Worm (Caenorhabditis elegans) whole organism, L4 larva: ENCODE data around the gene F08G2.4.

Source experiments
- D1046.2 ChIP-seq: fragments of 200-800 bp; sonication (Bioruptor generic); IDR thresholded peaks from 2 replicates; pipeline ENCODE4 v1.3.6; 2022; ENCODE audit warnings: missing genetic modification characterization, missing compliant biosample characterization
- F10B5.3 ChIP-seq: sonication (generic microtip); optimal IDR thresholded peaks from 2 replicates; lab custom pipeline; 2016; ENCODE audit warnings: mild to moderate bottlenecking, missing genetic modification characterization, missing compliant biosample characterization
- F44E2.7 ChIP-seq: fragments of 200-800 bp; sonication (Bioruptor generic); IDR thresholded peaks from 2 replicates; pipeline ENCODE4 v2.1.2; 2022; ENCODE audit warnings: missing genetic modification characterization, missing compliant biosample characterization
- F49E8.2 ChIP-seq: sonication (generic microtip); optimal IDR thresholded peaks from 2 replicates; lab custom pipeline; 2016; ENCODE audit warnings: missing compliant biosample characterization, mild to moderate bottlenecking, missing genetic modification characterization, borderline replicate concordance
- R02D3.7 ChIP-seq: fragments of 150-350 bp; sonication (generic microtip); optimal IDR thresholded peaks from 3 replicates; lab custom pipeline; 2014; ENCODE audit warnings: missing biosample characterization, missing genetic modification characterization
- Y48G9A.11 ChIP-seq: fragments of 200-800 bp; sonication (Bioruptor generic); IDR thresholded peaks from 2 replicates; pipeline ENCODE4 v1.3.6; 2022; ENCODE audit warnings: missing genetic modification reagents, missing genetic modification characterization, missing compliant biosample characterization
- ZK337.2 ChIP-seq: fragments of 200-800 bp; sonication (Bioruptor generic); IDR thresholded peaks from 2 replicates; pipeline ENCODE4 v1.3.6; 2022; ENCODE audit warnings: missing genetic modification reagents, missing genetic modification characterization, missing compliant biosample characterization
- ZK546.5 ChIP-seq, 2 experiments: sonication (generic microtip); optimal IDR thresholded peaks; 2 replicates each; lab custom pipeline; 2017; ENCODE audit warnings: missing biosample characterization in 2 of 2, missing genetic modification characterization in 2 of 2
- ama-1 ChIP-seq: fragments of 150-350 bp; optimal IDR thresholded peaks from 2 replicates; lab custom pipeline; 2014; ENCODE audit warnings: inconsistent platforms, mixed read lengths
- ceh-20 ChIP-seq: fragments of 200-800 bp; sonication (Bioruptor generic); IDR thresholded peaks from 2 replicates; pipeline ENCODE4 v1.3.6; 2022; ENCODE audit warnings: missing genetic modification reagents, missing genetic modification characterization, missing compliant biosample characterization
- daf-12 ChIP-seq: fragments of 150-350 bp; optimal IDR thresholded peaks from 2 replicates; lab custom pipeline; 2014; ENCODE audit warnings: missing biosample characterization, missing genetic modification reagents, missing genetic modification characterization
- daf-16 ChIP-seq, 3 experiments: sonication (generic microtip); optimal IDR thresholded peaks; 2 replicates each; lab custom pipeline; 2016 to 2017; ENCODE audit warnings: missing genetic modification characterization in 3 of 3, missing genetic modification reagents in 3 of 3, mild to moderate bottlenecking in 2 of 3, missing compliant biosample characterization in 2 of 3, missing biosample characterization in 1 of 3, moderate library complexity in 1 of 3
- dmd-6 ChIP-seq: fragments of 200-800 bp; sonication (Bioruptor generic); IDR thresholded peaks from 2 replicates; pipeline ENCODE4 v1.3.6; 2022; ENCODE audit warnings: missing genetic modification reagents, missing genetic modification characterization, missing compliant biosample characterization
- dmd-8 ChIP-seq: fragments of 200-800 bp; sonication (Bioruptor generic); IDR thresholded peaks from 2 replicates; pipeline ENCODE4 v1.3.6; 2022; ENCODE audit warnings: missing genetic modification characterization, missing compliant biosample characterization
- dve-1 ChIP-seq: sonication (generic microtip); optimal IDR thresholded peaks from 2 replicates; lab custom pipeline; 2017; ENCODE audit warnings: antibody characterized with exemption, mild to moderate bottlenecking, missing genetic modification characterization, missing compliant biosample characterization; ENCODE audit not compliant: insufficient read depth
- egl-27 ChIP-seq: sonication (generic microtip); optimal IDR thresholded peaks from 3 replicates; lab custom pipeline; 2017; ENCODE audit warnings: missing biosample characterization, missing genetic modification reagents, missing genetic modification characterization
- hlh-11 ChIP-seq: fragments of 200-800 bp; sonication (Bioruptor generic); optimal IDR thresholded peaks from 2 replicates; lab custom pipeline; 2018; ENCODE audit warnings: mild to moderate bottlenecking, missing genetic modification characterization, missing compliant biosample characterization
- hlh-30 ChIP-seq: sonication (generic microtip); optimal IDR thresholded peaks from 2 replicates; lab custom pipeline; 2017; ENCODE audit warnings: antibody characterized with exemption, mild to moderate bottlenecking, missing genetic modification characterization, missing compliant biosample characterization; ENCODE audit not compliant: insufficient read depth
- hmg-1.1 ChIP-seq: fragments of 200-800 bp; sonication (Bioruptor generic); IDR thresholded peaks from 2 replicates; pipeline ENCODE4 v1.3.6; 2022; ENCODE audit warnings: missing genetic modification reagents, missing genetic modification characterization, missing compliant biosample characterization
- lin-1 ChIP-seq: fragments of 200-800 bp; sonication (Bioruptor generic); IDR thresholded peaks from 2 replicates; pipeline ENCODE4 v1.3.6; 2022; ENCODE audit warnings: missing genetic modification reagents, missing genetic modification characterization, missing compliant biosample characterization
- lin-38 ChIP-seq: fragments of 200-800 bp; sonication (Bioruptor generic); IDR thresholded peaks from 2 replicates; pipeline ENCODE4 v1.3.6; 2022; ENCODE audit warnings: missing genetic modification reagents, missing genetic modification characterization, missing compliant biosample characterization
- lir-3 ChIP-seq: sonication (generic microtip); optimal IDR thresholded peaks from 2 replicates; lab custom pipeline; 2016; ENCODE audit warnings: mild to moderate bottlenecking, missing genetic modification characterization, missing compliant biosample characterization
- madf-9 ChIP-seq: fragments of 200-800 bp; sonication (Bioruptor generic); conservative IDR thresholded peaks from 2 replicates; pipeline ENCODE4 v1.3.6; 2022; ENCODE audit warnings: missing genetic modification reagents, missing genetic modification characterization, missing compliant biosample characterization
- mep-1 ChIP-seq: fragments of 150-350 bp; sonication (generic microtip); optimal IDR thresholded peaks from 3 replicates; lab custom pipeline; 2014; ENCODE audit warnings: missing biosample characterization, missing genetic modification characterization
- mes-2 ChIP-seq: sonication (generic microtip); optimal IDR thresholded peaks from 2 replicates; lab custom pipeline; 2016; ENCODE audit warnings: missing genotype, mild to moderate bottlenecking, missing genetic modification characterization, missing compliant biosample characterization; ENCODE audit not compliant: poor library complexity, severe bottlenecking
- mxl-3 ChIP-seq: fragments of 200-800 bp; sonication (Bioruptor generic); optimal IDR thresholded peaks from 2 replicates; lab custom pipeline; 2018; ENCODE audit warnings: mild to moderate bottlenecking, missing genetic modification characterization, missing compliant biosample characterization
- nhr-111 ChIP-seq: fragments of 200-800 bp; sonication (Bioruptor generic); optimal IDR thresholded peaks from 2 replicates; lab custom pipeline; 2018; ENCODE audit warnings: mild to moderate bottlenecking, missing genetic modification characterization, missing compliant biosample characterization
- nhr-237 ChIP-seq: sonication (generic microtip); optimal IDR thresholded peaks from 2 replicates; lab custom pipeline; 2017; ENCODE audit warnings: missing biosample characterization, missing genetic modification characterization
- nhr-28 ChIP-seq: fragments of 150-350 bp; optimal IDR thresholded peaks from 2 replicates; lab custom pipeline; 2014; ENCODE audit warnings: missing biosample characterization, missing genetic modification characterization
- nhr-48 ChIP-seq: sonication (generic microtip); optimal IDR thresholded peaks from 2 replicates; lab custom pipeline; 2016; ENCODE audit warnings: mild to moderate bottlenecking, missing genetic modification characterization, missing compliant biosample characterization
- nhr-77 ChIP-seq: fragments of 150-350 bp; optimal IDR thresholded peaks from 2 replicates; lab custom pipeline; 2014; ENCODE audit warnings: missing biosample characterization, missing genetic modification characterization
- pha-4 ChIP-seq, 2 experiments: fragments of 150-350 bp in 1 of 2; fragments of 200-800 bp in 1 of 2; sonication (Bioruptor generic) in 1 of 2; IDR thresholded peaks in 1 of 2; optimal IDR thresholded peaks in 1 of 2; 2 replicates each; pipeline versions ENCODE4 v1.3.6 to Lab custom; 2014 to 2022; ENCODE audit warnings: missing genetic modification characterization in 2 of 2, missing genetic modification reagents in 2 of 2, missing biosample characterization in 1 of 2, missing compliant biosample characterization in 1 of 2
- pqm-1 ChIP-seq: sonication (generic microtip); optimal IDR thresholded peaks from 2 replicates; lab custom pipeline; 2017; ENCODE audit warnings: missing biosample characterization, missing genetic modification characterization
- set-16 ChIP-seq: fragments of 200-800 bp; sonication (Bioruptor generic); IDR thresholded peaks from 2 replicates; pipeline ENCODE4 v1.3.6; 2022; ENCODE audit warnings: missing genetic modification reagents, missing genetic modification characterization, missing compliant biosample characterization
- snpc-1.2 ChIP-seq: fragments of 200-800 bp; sonication (Bioruptor generic); IDR thresholded peaks from 2 replicates; pipeline ENCODE4 v1.3.6; 2022; ENCODE audit warnings: missing genetic modification reagents, missing genetic modification characterization, missing compliant biosample characterization
- spr-1 ChIP-seq: sonication (generic microtip); optimal IDR thresholded peaks from 2 replicates; lab custom pipeline; 2016; ENCODE audit warnings: mild to moderate bottlenecking, missing genetic modification characterization, missing compliant biosample characterization
- tra-1 ChIP-seq: fragments of 200-800 bp; sonication (Bioruptor generic); IDR thresholded peaks from 2 replicates; pipeline ENCODE4 v1.3.6; 2022; ENCODE audit warnings: missing genetic modification reagents, missing genetic modification characterization, missing compliant biosample characterization
- unc-130 ChIP-seq: sonication (generic microtip); optimal IDR thresholded peaks from 2 replicates; lab custom pipeline; 2016; ENCODE audit warnings: missing genetic modification reagents, missing genetic modification characterization, missing compliant biosample characterization
- zfp-3 ChIP-seq: fragments of 200-800 bp; sonication (Bioruptor generic); conservative IDR thresholded peaks from 2 replicates; pipeline ENCODE4 v1.3.6; 2022; ENCODE audit warnings: missing genetic modification reagents, missing genetic modification characterization, missing compliant biosample characterization
- zip-2 ChIP-seq: fragments of 150-350 bp; optimal IDR thresholded peaks from 2 replicates; lab custom pipeline; 2014; ENCODE audit warnings: missing biosample characterization, missing genetic modification characterization
- ztf-7 ChIP-seq: fragments of 150-350 bp; optimal IDR thresholded peaks from 2 replicates; lab custom pipeline; 2014; ENCODE audit warnings: missing biosample characterization, missing genetic modification characterization

The F08G2.4 gene

DNA sequence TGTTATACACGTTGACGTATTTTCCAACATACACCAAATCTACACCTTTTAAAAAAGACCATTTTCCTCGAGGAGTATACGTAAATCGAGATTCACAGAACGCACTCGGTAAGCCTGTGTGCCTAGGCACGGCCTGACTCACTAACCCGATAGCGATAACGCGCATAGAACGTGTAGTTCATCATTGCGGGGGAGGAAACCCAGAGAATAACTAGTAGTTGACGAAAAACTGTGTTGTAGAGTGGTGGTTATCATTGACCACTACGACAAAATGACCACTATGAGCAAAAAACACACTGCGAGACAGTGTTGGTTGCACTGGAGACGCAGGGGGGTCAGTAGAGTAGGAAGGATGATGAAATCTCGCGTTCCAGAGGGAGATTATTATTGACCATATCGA is 29.4 kb downstream of the F08G2.4 start (continued):
- no peak for TF ChIP-seq ZK546.5 (tag; optimal IDR thresholded peaks at IDR 0.05; lab: Kevin White, UChicago)

DNA sequence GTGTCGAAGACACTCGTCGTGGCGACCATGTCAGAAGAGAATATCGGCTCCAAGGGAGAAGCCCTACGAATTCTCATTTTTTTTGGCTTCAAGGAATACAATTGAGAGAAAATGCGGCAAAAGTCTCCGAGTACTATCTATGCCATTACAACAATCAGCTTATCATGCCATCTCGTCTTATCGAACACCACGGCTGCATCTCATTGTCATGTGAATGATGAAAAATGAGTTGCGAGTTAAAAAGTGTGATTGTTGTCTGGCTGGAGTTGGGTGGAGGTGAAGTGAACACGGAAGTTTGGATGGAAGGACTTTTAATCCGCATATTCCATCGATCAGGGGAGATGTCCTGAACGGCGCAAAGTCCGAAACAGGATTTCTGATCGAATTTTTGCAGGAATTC is 30.5 kb downstream of the F08G2.4 start:
- TF ChIP-seq dmd-8 (GFP tag; lab: Robert Waterston, UW) = no peak
- TF ChIP-seq dmd-6 (GFP tag; lab: Robert Waterston, UW) = peak; percentile 73
- TF ChIP-seq spr-1 (tag; lab: Kevin White, UChicago) = no peak
- peak; percentile 61 for TF ChIP-seq hlh-30
- TF ChIP-seq nhr-77 (tag; lab: Kevin White, UChicago) = peak; percentile 68
- no peak for TF ChIP-seq unc-130 (GFP tag; lab: Kevin White, UChicago)
- no peak for TF ChIP-seq set-16
- TF ChIP-seq daf-16 (GFP tag; optimal IDR thresholded peaks at IDR 0.05; lab: Kevin White, UChicago) = no peak
- peak; percentile 5 for TF ChIP-seq daf-16 (tag; optimal IDR thresholded peaks at IDR 0.05; lab: Kevin White, UChicago)
- no peak for TF ChIP-seq nhr-48 (tag; lab: Kevin White, UChicago)
- peak; percentile 92 for TF ChIP-seq pqm-1 (tag; lab: Kevin White, UChicago)
- TF ChIP-seq mxl-3 (GFP tag; lab: Kevin White, UChicago) = peak; percentile 54
- TF ChIP-seq hlh-11 (tag; lab: Kevin White, UChicago) = peak; percentile 61
- no peak for TF ChIP-seq Y48G9A.11 (GFP tag; lab: Robert Waterston, UW)
- TF ChIP-seq lin-38 (GFP tag; lab: Robert Waterston, UW) = no peak
- no peak for TF ChIP-seq zip-2 (tag; lab: Kevin White, UChicago)
- TF ChIP-seq pha-4 (GFP tag; IDR thresholded peaks at IDR 0.05; lab: Robert Waterston, UW) = no peak
- TF ChIP-seq pha-4 (tag; optimal IDR thresholded peaks at IDR 0.05; lab: Kevin White, UChicago) = no peak
- peak; percentile 83 for TF ChIP-seq nhr-28 (tag; lab: Kevin White, UChicago)
- TF ChIP-seq ztf-7 (tag; lab: Kevin White, UChicago) = no peak
- TF ChIP-seq dve-1 (tag; lab: Kevin White, UChicago) = peak; percentile 42

DNA sequence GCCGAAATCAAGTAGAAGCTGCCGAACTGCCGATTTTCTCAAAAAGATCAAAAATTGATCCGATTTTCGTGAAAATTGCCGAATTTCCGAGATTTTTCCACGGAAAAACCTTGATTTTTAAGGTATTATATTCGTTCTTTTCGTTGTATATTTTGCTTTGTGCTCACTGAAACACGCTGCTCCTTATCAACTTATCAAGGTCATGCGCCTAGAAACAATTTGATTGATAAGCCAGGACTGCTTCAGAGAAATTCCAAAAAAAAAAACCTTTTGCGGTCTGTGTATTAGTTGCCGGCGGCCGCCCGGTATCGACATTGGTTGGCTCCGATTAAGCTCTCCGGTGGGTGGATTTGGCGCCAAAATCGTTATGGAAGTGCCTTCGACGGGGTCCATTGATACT is 32.1 kb downstream of the F08G2.4 start:
- peak; percentile 6 for TF ChIP-seq nhr-77 (tag; lab: Kevin White, UChicago)
- no peak for TF ChIP-seq R02D3.7 (tag; lab: Kevin White, UChicago)
- no peak for TF ChIP-seq ztf-7 (tag; lab: Kevin White, UChicago)
- TF ChIP-seq daf-16 (GFP tag; optimal IDR thresholded peaks at IDR 0.05; lab: Kevin White, UChicago) = no peak
- TF ChIP-seq daf-16 (tag; optimal IDR thresholded peaks at IDR 0.05; lab: Kevin White, UChicago) = peak; percentile 9
- TF ChIP-seq dve-1 (tag; lab: Kevin White, UChicago) = peak; percentile 16
- TF ChIP-seq daf-12 (tag; lab: Kevin White, UChicago) = no peak
- no peak for TF ChIP-seq lir-3 (tag; lab: Kevin White, UChicago)
- TF ChIP-seq mep-1 (tag; lab: Kevin White, UChicago) = no peak
- TF ChIP-seq unc-130 (GFP tag; lab: Kevin White, UChicago) = no peak
- TF ChIP-seq nhr-111 = no peak
- peak; percentile 16 for TF ChIP-seq nhr-28 (tag; lab: Kevin White, UChicago)
- no peak for TF ChIP-seq D1046.2 (GFP tag; lab: Robert Waterston, UW)
- no peak for TF ChIP-seq egl-27
- TF ChIP-seq F44E2.7 (GFP tag; lab: Robert Waterston, UW) = no peak
- TF ChIP-seq pqm-1 (tag; lab: Kevin White, UChicago) = peak; percentile 71
- no peak for TF ChIP-seq mes-2 (tag; lab: Kevin White, UChicago)
- TF ChIP-seq zfp-3 = no peak
- no peak for TF ChIP-seq hlh-30
- TF ChIP-seq hlh-11 (tag; lab: Kevin White, UChicago) = peak; percentile 39
- peak; percentile 65 for TF ChIP-seq dmd-6 (GFP tag; lab: Robert Waterston, UW)

DNA sequence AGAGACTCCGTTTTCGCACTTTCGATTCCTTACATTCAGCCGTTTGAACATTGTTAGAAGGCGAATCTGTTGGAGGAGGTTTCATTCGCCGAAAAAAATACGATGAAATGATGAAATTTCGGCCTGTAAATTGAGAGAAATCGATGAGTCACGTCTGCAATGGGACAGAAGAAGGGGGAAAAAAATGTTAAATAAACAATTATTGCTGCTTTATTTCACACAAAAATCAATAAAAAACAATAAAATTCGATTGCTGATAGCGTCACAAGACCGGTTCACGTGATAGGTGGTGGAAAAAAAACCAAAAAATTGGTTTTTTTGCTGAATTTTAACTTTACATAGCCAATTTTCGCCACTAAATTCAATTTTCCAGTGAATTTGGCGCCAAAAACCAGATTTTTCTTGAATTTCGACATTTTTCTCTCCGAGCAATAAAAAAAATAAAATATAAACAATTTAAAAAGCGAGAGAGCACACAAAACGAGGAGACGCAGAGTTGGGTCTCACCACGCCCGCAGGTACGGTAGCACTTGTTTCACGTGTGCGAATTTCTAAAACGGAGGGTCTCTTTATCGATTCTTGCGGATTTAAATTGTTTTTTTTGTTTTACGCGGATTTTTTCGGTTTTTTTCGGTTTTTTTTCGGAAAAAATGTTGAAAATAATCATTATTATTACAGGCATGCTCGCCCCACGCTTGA is 41.9 kb downstream of the F08G2.4 start, which contains the start of the genes cup-14 and ndub-8:
Gene cup-14 (minus strand): TSS at position 51 of the 699 bp plus-strand sequence.
Gene ndub-8 (plus strand): TSS at position 679 of the 699 bp plus-strand sequence.
- TF ChIP-seq snpc-1.2 (GFP tag; lab: Robert Waterston, UW) (peak; percentile 54; the same call in 1 of the 2 replicates), nhr-237 (tag; lab: Kevin White, UChicago) (no peak), lin-1 (GFP tag; lab: Robert Waterston, UW) (no peak), lin-38 (GFP tag; lab: Robert Waterston, UW) (peak; percentile 84), madf-9 (GFP tag; lab: Robert Waterston, UW) (no peak), ama-1 (no peak), F10B5.3 (tag; lab: Kevin White, UChicago) (peak; percentile 62), hmg-1.1 (GFP tag; lab: Robert Waterston, UW) (peak; percentile 81), tra-1 (no peak), zip-2 (tag; lab: Kevin White, UChicago) (no peak), dmd-8 (GFP tag; lab: Robert Waterston, UW) (no peak), ZK337.2 (GFP tag; lab: Robert Waterston, UW) (no peak), spr-1 (tag; lab: Kevin White, UChicago) (peak; percentile 50), F49E8.2 (peak; percentile 77), ZK546.5 (tag; optimal IDR thresholded peaks at IDR 0.05; lab: Kevin White, UChicago) (no peak), ceh-20 (GFP tag; lab: Robert Waterston, UW) (0 out of 2 replicates have a peak, but pooled peaks have one; percentile 62), hlh-11 (tag; lab: Kevin White, UChicago) (peak; percentile 75)
